Worm (Caenorhabditis elegans) whole organism, early embryonic: Measurements from ENCODE around the gene rha-1.

Experiments
- F13C5.2 ChIP-seq: sonication (generic microtip); optimal IDR thresholded peaks from 2 replicates; lab custom pipeline; 2017; ENCODE audit warnings: mild to moderate bottlenecking, missing genetic modification characterization, inconsistent platforms, missing compliant biosample characterization
- ama-1 ChIP-seq: fragments of 150-350 bp; optimal IDR thresholded peaks from 2 replicates; lab custom pipeline; 2014
- flt-1 ChIP-seq: fragments of 200-800 bp; sonication (Bioruptor generic); IDR thresholded peaks from 2 replicates; pipeline ENCODE4 v1.3.6; 2022; ENCODE audit warnings: missing genetic modification characterization, missing compliant biosample characterization
- hmbx-1 ChIP-seq: sonication (generic microtip); optimal IDR thresholded peaks from 2 replicates; lab custom pipeline; 2016; ENCODE audit warnings: mild to moderate bottlenecking, missing genetic modification characterization, missing compliant biosample characterization
- hnd-1 ChIP-seq: sonication (generic microtip); optimal IDR thresholded peaks from 2 replicates; lab custom pipeline; 2016; ENCODE audit warnings: missing genetic modification characterization, missing compliant biosample characterization
- tbx-11 ChIP-seq: fragments of 200-800 bp; sonication (Bioruptor generic); IDR thresholded peaks from 2 replicates; pipeline ENCODE4 v1.3.6; 2022; ENCODE audit warnings: missing genetic modification characterization, missing compliant biosample characterization

DNA sequence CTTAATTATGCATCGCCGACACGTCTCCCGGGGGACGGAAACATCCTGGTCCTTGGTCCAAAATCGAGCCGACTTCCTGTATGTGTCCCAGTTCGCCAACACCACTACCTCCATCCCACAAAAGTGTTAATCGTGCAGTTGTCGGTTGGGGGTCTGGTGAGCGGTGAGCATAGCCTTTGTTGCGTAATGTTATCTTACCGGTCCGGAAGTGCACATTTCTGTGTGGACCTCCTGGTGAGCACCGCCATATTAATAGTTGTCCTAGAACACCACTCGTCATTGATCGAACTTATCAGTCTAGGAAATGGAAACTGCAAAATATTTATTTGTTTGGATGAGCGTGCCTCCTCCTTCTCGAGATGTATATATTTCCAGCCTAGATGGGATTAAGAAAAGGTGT lies 13.8 kb upstream of the rha-1 start:
- no peak for TF ChIP-seq hnd-1 (tag; lab: Kevin White, UChicago)
- no peak for TF ChIP-seq tbx-11 (GFP tag; lab: Robert Waterston, UW)
- no peak for TF ChIP-seq ama-1 (lab: Kevin White, UChicago)
- no peak for TF ChIP-seq F13C5.2 (tag; lab: Kevin White, UChicago)
- TF ChIP-seq flt-1 (GFP tag; lab: Robert Waterston, UW) = no peak
- TF ChIP-seq hmbx-1 (tag; lab: Kevin White, UChicago) = no peak
